Fruit fly (Drosophila melanogaster) whole organism, adult: Measurements from ENCODE around the gene Gr64e.

Experiments
- CG12768 ChIP-seq: fragments of 200-800 bp; sonication (Bioruptor generic); optimal IDR thresholded peaks from 2 replicates; lab custom pipeline; 2017; ENCODE audit warnings: missing biosample characterization, missing genetic modification characterization, mild to moderate bottlenecking, moderate library complexity, missing genetic modification reagents
- CG14711 ChIP-seq: fragments of 200-800 bp; sonication (Bioruptor generic); optimal IDR thresholded peaks from 2 replicates; lab custom pipeline; 2018; ENCODE audit warnings: missing biosample characterization, mild to moderate bottlenecking, missing genetic modification characterization, moderate library complexity
- CG1620 ChIP-seq: fragments of 200-800 bp; sonication (Bioruptor generic); optimal IDR thresholded peaks from 2 replicates; lab custom pipeline; 2016; ENCODE audit warnings: missing biosample characterization, missing genetic modification characterization
- CG33017 ChIP-seq: fragments of 200-800 bp; sonication (Bioruptor generic); optimal IDR thresholded peaks from 2 replicates; lab custom pipeline; 2018; ENCODE audit warnings: missing biosample characterization, mild to moderate bottlenecking, missing genetic modification characterization, moderate library complexity
- CG5204 ChIP-seq: fragments of 200-800 bp; sonication (Bioruptor generic); optimal IDR thresholded peaks from 2 replicates; lab custom pipeline; 2016; ENCODE audit warnings: missing biosample characterization, missing genetic modification characterization
- CG7045 ChIP-seq: fragments of 200-800 bp; sonication (Bioruptor generic); optimal IDR thresholded peaks from 2 replicates; lab custom pipeline; 2017; ENCODE audit warnings: missing biosample characterization, mild to moderate bottlenecking, missing genetic modification characterization
- CG7101 ChIP-seq: fragments of 200-800 bp; sonication (Bioruptor generic); optimal IDR thresholded peaks from 2 replicates; lab custom pipeline; 2018; ENCODE audit warnings: missing biosample characterization, mild to moderate bottlenecking, missing genetic modification characterization, moderate library complexity
- Clk ChIP-seq: fragments of 200-800 bp; sonication (Bioruptor generic); optimal IDR thresholded peaks from 2 replicates; lab custom pipeline; 2017; ENCODE audit warnings: missing biosample characterization, missing genetic modification characterization
- Crg-1 ChIP-seq: fragments of 200-800 bp; sonication (Bioruptor generic); optimal IDR thresholded peaks from 2 replicates; lab custom pipeline; 2016; ENCODE audit warnings: missing biosample characterization, missing genetic modification characterization
- Hr96 ChIP-seq: fragments of 200-800 bp; sonication (Bioruptor generic); optimal IDR thresholded peaks from 2 replicates; lab custom pipeline; 2016; ENCODE audit warnings: missing biosample characterization, missing genetic modification characterization
- bab1 ChIP-seq: fragments of 200-800 bp; sonication (Bioruptor generic); optimal IDR thresholded peaks from 3 replicates; lab custom pipeline; 2019; ENCODE audit warnings: missing biosample characterization, mild to moderate bottlenecking, missing genetic modification characterization, moderate library complexity
- kay ChIP-seq: fragments of 200-800 bp; sonication (Bioruptor generic); peaks from one replicate; lab custom pipeline; 2016; ENCODE audit warnings: missing biosample characterization, missing genetic modification characterization, borderline replicate concordance
- ovo ChIP-seq: fragments of 200-800 bp; sonication (Bioruptor generic); optimal IDR thresholded peaks from 2 replicates; lab custom pipeline; 2016; ENCODE audit warnings: missing biosample characterization, missing genetic modification characterization
- tj ChIP-seq: fragments of 200-800 bp; sonication (Bioruptor generic); optimal IDR thresholded peaks from 3 replicates; lab custom pipeline; 2017; ENCODE audit warnings: missing biosample characterization, mild to moderate bottlenecking, missing genetic modification characterization, moderate library complexity

- TF ChIP-seq kay (GFP tag; lab: Kevin White, UChicago): no peak
- TF ChIP-seq Crg-1 (GFP tag; lab: Kevin White, UChicago): no peak
- TF ChIP-seq CG7101 (tag; lab: Kevin White, UChicago): no peak
- no peak for TF ChIP-seq ovo (GFP tag; lab: Kevin White, UChicago)
- no peak for TF ChIP-seq tj (GFP tag; lab: Kevin White, UChicago)
- TF ChIP-seq bab1 (GFP tag; lab: Kevin White, UChicago): no peak
- no peak for TF ChIP-seq CG12768 (GFP tag; lab: Kevin White, UChicago)
- TF ChIP-seq Hr96 (GFP tag; lab: Kevin White, UChicago): no peak
- TF ChIP-seq CG14711: no peak
- TF ChIP-seq CG7045 (GFP tag; lab: Kevin White, UChicago): no peak
- TF ChIP-seq CG5204: no peak
- TF ChIP-seq Clk: no peak
- TF ChIP-seq CG1620: no peak
- TF ChIP-seq CG33017: no peak
Observed at dm6 chr3L:4000711-4001110, 31.2 kb upstream of the Gr64e start.
